Fruit fly (Drosophila melanogaster) whole organism, embryonic: ENCODE results near the gene CG12581.

Experiments used
- Ada2b ChIP-seq: fragments of 200-800 bp; sonication (Bioruptor generic); IDR thresholded peaks from 2 replicates; pipeline ENCODE4 v1.3.6; 2022; ENCODE audit warnings: missing biosample characterization, missing genetic modification characterization
- Adf1 ChIP-seq: fragments of 200-800 bp; sonication (Bioruptor generic); IDR thresholded peaks from 2 replicates; pipeline ENCODE4 v1.3.6; 2022; ENCODE audit warnings: missing biosample characterization, missing genetic modification characterization
- Awh ChIP-seq: fragments of 200-800 bp; sonication (Bioruptor generic); IDR thresholded peaks from 2 replicates; pipeline ENCODE4, ENCODE4 v1.3.6; 2022; ENCODE audit warnings: missing biosample characterization, missing genetic modification characterization
- Bdp1 ChIP-seq: fragments of 200-800 bp; sonication (Bioruptor generic); optimal IDR thresholded peaks from 3 replicates; lab custom pipeline; 2016; ENCODE audit warnings: missing biosample characterization, missing genetic modification characterization
- CG10209 ChIP-seq: fragments of 200-800 bp; sonication (Bioruptor generic); optimal IDR thresholded peaks from 3 replicates; lab custom pipeline; 2017; ENCODE audit warnings: missing biosample characterization, mild to moderate bottlenecking, missing genetic modification characterization, missing genetic modification reagents
- CG11723 ChIP-seq: fragments of 200-800 bp; sonication (Bioruptor generic); optimal IDR thresholded peaks from 2 replicates; lab custom pipeline; 2017; ENCODE audit warnings: missing biosample characterization, mild to moderate bottlenecking, missing genetic modification characterization
- CG1233 ChIP-seq: fragments of 200-800 bp; sonication (Bioruptor generic); optimal IDR thresholded peaks from 4 replicates; lab custom pipeline; 2018; ENCODE audit warnings: missing biosample characterization, mild to moderate bottlenecking, missing genetic modification characterization
- CG13123 ChIP-seq: fragments of 200-800 bp; sonication (Bioruptor generic); optimal IDR thresholded peaks from 2 replicates; lab custom pipeline; 2016; ENCODE audit warnings: missing biosample characterization, missing genetic modification characterization
- CG14667 ChIP-seq: fragments of 200-800 bp; sonication (Bioruptor generic); IDR thresholded peaks from 2 replicates; pipeline ENCODE4 v1.3.6; 2022; ENCODE audit warnings: missing biosample characterization, missing genetic modification characterization
- CG1647 ChIP-seq: fragments of 200-800 bp; sonication (Bioruptor generic); optimal IDR thresholded peaks from 3 replicates; lab custom pipeline; 2016; ENCODE audit warnings: missing biosample characterization, missing genetic modification characterization
- CG17186 ChIP-seq: fragments of 200-800 bp; sonication (Bioruptor generic); optimal IDR thresholded peaks from 3 replicates; lab custom pipeline; 2017; ENCODE audit warnings: missing biosample characterization, missing genetic modification reagents, missing genetic modification characterization
- CG17912 ChIP-seq: fragments of 200-800 bp; sonication (Bioruptor generic); optimal IDR thresholded peaks from 2 replicates; lab custom pipeline; 2018; ENCODE audit warnings: missing biosample characterization, mild to moderate bottlenecking, missing genetic modification characterization
- CG18011 ChIP-seq: fragments of 200-800 bp; sonication (Bioruptor generic); optimal IDR thresholded peaks from 2 replicates; lab custom pipeline; 2017; ENCODE audit warnings: missing biosample characterization, missing genetic modification characterization, mild to moderate bottlenecking, moderate library complexity, missing genotype
- CG18764 ChIP-seq: fragments of 200-800 bp; sonication (Bioruptor generic); optimal IDR thresholded peaks from 3 replicates; lab custom pipeline; 2016; ENCODE audit warnings: missing biosample characterization, missing genetic modification characterization
- CG30403 ChIP-seq: fragments of 200-800 bp; sonication (Bioruptor generic); optimal IDR thresholded peaks from 3 replicates; lab custom pipeline; 2016; ENCODE audit warnings: missing biosample characterization, missing genetic modification characterization
- CG32767 ChIP-seq: fragments of 200-800 bp; sonication (Bioruptor generic); IDR thresholded peaks from 2 replicates; pipeline ENCODE4 v1.3.6; 2022; ENCODE audit warnings: missing biosample characterization, missing genetic modification characterization
- CG34422 ChIP-seq: fragments of 200-800 bp; sonication (Bioruptor generic); IDR thresholded peaks from 3 replicates; pipeline ENCODE4 v1.3.6; 2022; ENCODE audit warnings: missing biosample characterization, missing genetic modification characterization
- CG42726 ChIP-seq: fragments of 200-800 bp; sonication (Bioruptor generic); IDR thresholded peaks from 2 replicates; pipeline ENCODE4 v1.3.6; 2022; ENCODE audit warnings: missing biosample characterization, missing genetic modification characterization; ENCODE audit not compliant: partially characterized antibody
- CG4282 ChIP-seq: fragments of 200-800 bp; sonication (Bioruptor generic); optimal IDR thresholded peaks from 2 replicates; lab custom pipeline; 2016; ENCODE audit warnings: missing biosample characterization, missing genetic modification characterization
- CG6254 ChIP-seq: fragments of 200-800 bp; sonication (Bioruptor generic); optimal IDR thresholded peaks from 3 replicates; lab custom pipeline; 2017; ENCODE audit warnings: mild to moderate bottlenecking, missing biosample characterization, missing genetic modification reagents, missing genetic modification characterization
- CG9215 ChIP-seq: fragments of 200-800 bp; sonication (Bioruptor generic); IDR thresholded peaks from 2 replicates; pipeline ENCODE4 v1.3.6; 2022; ENCODE audit warnings: missing biosample characterization, missing genetic modification characterization
- CG9437 ChIP-seq: fragments of 200-800 bp; sonication (Bioruptor generic); optimal IDR thresholded peaks from 2 replicates; lab custom pipeline; 2018; ENCODE audit warnings: missing biosample characterization, mild to moderate bottlenecking, missing genetic modification characterization
- D19B ChIP-seq: fragments of 200-800 bp; sonication (Bioruptor generic); optimal IDR thresholded peaks from 2 replicates; lab custom pipeline; 2017; ENCODE audit warnings: missing biosample characterization, mild to moderate bottlenecking, missing genetic modification characterization
- Dbx ChIP-seq: fragments of 200-800 bp; sonication (Bioruptor generic); IDR thresholded peaks from 3 replicates; pipeline ENCODE4 v1.3.6; 2022; ENCODE audit warnings: missing biosample characterization, missing genetic modification characterization
- Doc3 ChIP-seq: fragments of 200-800 bp; sonication (Bioruptor generic); IDR thresholded peaks from 3 replicates; pipeline ENCODE4 v1.3.6; 2022; ENCODE audit warnings: missing biosample characterization, missing genetic modification characterization; ENCODE audit not compliant: partially characterized antibody
- Dp ChIP-seq: fragments of 200-800 bp; sonication (Bioruptor generic); optimal IDR thresholded peaks from 2 replicates; lab custom pipeline; 2018; ENCODE audit warnings: missing biosample characterization, mild to moderate bottlenecking, missing genetic modification characterization, moderate library complexity
- Ets97D ChIP-seq: fragments of 200-800 bp; sonication (Bioruptor generic); optimal IDR thresholded peaks from 3 replicates; lab custom pipeline; 2016; ENCODE audit warnings: missing biosample characterization, missing genetic modification characterization
- Gsc ChIP-seq: fragments of 200-800 bp; sonication (Bioruptor generic); IDR thresholded peaks from 2 replicates; pipeline ENCODE4 v1.3.6; 2022; ENCODE audit warnings: missing biosample characterization, missing genetic modification characterization
- HLHmδ ChIP-seq: fragments of 200-800 bp; sonication (Bioruptor generic); optimal IDR thresholded peaks from 2 replicates; lab custom pipeline; 2018; ENCODE audit warnings: missing biosample characterization, mild to moderate bottlenecking, missing genetic modification characterization, moderate library complexity
- HmgD ChIP-seq: fragments of 200-800 bp; sonication (Bioruptor generic); optimal IDR thresholded peaks from 3 replicates; lab custom pipeline; 2016; ENCODE audit warnings: missing biosample characterization, missing genetic modification characterization
- Max ChIP-seq: fragments of 200-800 bp; sonication (Bioruptor generic); optimal IDR thresholded peaks from 2 replicates; lab custom pipeline; 2016; ENCODE audit warnings: missing biosample characterization, mild to moderate bottlenecking, missing genetic modification characterization
- NFAT ChIP-seq: fragments of 200-800 bp; sonication (Bioruptor generic); IDR thresholded peaks from 2 replicates; pipeline ENCODE4 v1.3.6; 2022; ENCODE audit warnings: missing biosample characterization, missing genetic modification characterization
- Nf-YB ChIP-seq: fragments of 200-800 bp; sonication (Bioruptor generic); optimal IDR thresholded peaks from 3 replicates; lab custom pipeline; 2019; ENCODE audit warnings: missing biosample characterization, mild to moderate bottlenecking, missing genetic modification characterization, moderate library complexity
- Poxn ChIP-seq: fragments of 200-800 bp; sonication (Bioruptor generic); IDR thresholded peaks from 2 replicates; pipeline ENCODE4 v1.3.6; 2022; ENCODE audit warnings: missing biosample characterization, missing genetic modification characterization
- Rx ChIP-seq: fragments of 200-800 bp; sonication (Bioruptor generic); IDR thresholded peaks from 2 replicates; pipeline ENCODE4 v1.3.6; 2022; ENCODE audit warnings: missing biosample characterization, missing genetic modification characterization
- ab ChIP-seq: fragments of 200-800 bp; sonication (Bioruptor generic); optimal IDR thresholded peaks from 2 replicates; lab custom pipeline; 2016; ENCODE audit warnings: missing biosample characterization, missing genetic modification characterization
- ato ChIP-seq: fragments of 200-800 bp; sonication (Bioruptor generic); IDR thresholded peaks from 2 replicates; pipeline ENCODE4 v1.3.6; 2022; ENCODE audit warnings: missing biosample characterization, missing genetic modification characterization; ENCODE audit not compliant: partially characterized antibody
- btn ChIP-seq: fragments of 200-800 bp; sonication (Bioruptor generic); optimal IDR thresholded peaks from 2 replicates; lab custom pipeline; 2016; ENCODE audit warnings: missing biosample characterization, missing genetic modification characterization
- caup ChIP-seq: fragments of 200-800 bp; sonication (Bioruptor generic); optimal IDR thresholded peaks from 3 replicates; lab custom pipeline; 2017; ENCODE audit warnings: missing biosample characterization, mild to moderate bottlenecking, missing genetic modification characterization, moderate library complexity; ENCODE audit not compliant: severe bottlenecking
- crp ChIP-seq, 2 experiments: fragments of 200-800 bp; sonication (Bioruptor generic); optimal IDR thresholded peaks; 2 replicates in 1 of 2; 3 replicates in 1 of 2; lab custom pipeline; 2017; ENCODE audit warnings: missing biosample characterization in 2 of 2, missing genetic modification characterization in 2 of 2, mild to moderate bottlenecking in 1 of 2, moderate library complexity in 1 of 2
- cwo ChIP-seq: fragments of 200-800 bp; sonication (Bioruptor generic); optimal IDR thresholded peaks from 3 replicates; lab custom pipeline; 2017; ENCODE audit warnings: missing biosample characterization, missing genetic modification characterization, mild to moderate bottlenecking, moderate library complexity, missing genetic modification reagents
- dati ChIP-seq: fragments of 200-800 bp; sonication (Bioruptor generic); IDR thresholded peaks from 2 replicates; pipeline ENCODE4 v1.3.6; 2022; ENCODE audit warnings: missing biosample characterization, missing genetic modification characterization
- grau ChIP-seq: fragments of 200-800 bp; optimal IDR thresholded peaks from 3 replicates; lab custom pipeline; 2019; ENCODE audit warnings: missing biosample characterization, mild to moderate bottlenecking, missing genetic modification characterization, moderate library complexity
- her ChIP-seq: fragments of 200-800 bp; sonication (Bioruptor generic); optimal IDR thresholded peaks from 2 replicates; lab custom pipeline; 2016; ENCODE audit warnings: missing biosample characterization, missing genetic modification characterization
- inv ChIP-seq: fragments of 200-800 bp; sonication (Bioruptor generic); IDR thresholded peaks from 2 replicates; pipeline ENCODE4 v1.3.6; 2022; ENCODE audit warnings: missing biosample characterization, missing genetic modification characterization; ENCODE audit not compliant: partially characterized antibody
- lilli ChIP-seq: fragments of 200-800 bp; sonication (Bioruptor generic); optimal IDR thresholded peaks from 3 replicates; lab custom pipeline; 2016; ENCODE audit warnings: missing biosample characterization, missing genetic modification characterization
- lmd ChIP-seq: fragments of 200-800 bp; sonication (Bioruptor generic); IDR thresholded peaks from 2 replicates; pipeline ENCODE4 v1.3.6; 2022; ENCODE audit warnings: missing biosample characterization, missing genetic modification characterization
- sd ChIP-seq: fragments of 200-800 bp; sonication (Bioruptor generic); optimal IDR thresholded peaks from 3 replicates; lab custom pipeline; 2018; ENCODE audit warnings: missing biosample characterization, mild to moderate bottlenecking, missing genetic modification characterization, moderate library complexity
- seq ChIP-seq: fragments of 200-800 bp; sonication (Bioruptor generic); IDR thresholded peaks from 2 replicates; pipeline ENCODE4 v1.3.6; 2022; ENCODE audit warnings: missing biosample characterization, missing genetic modification characterization

Gene CG12581

dm6 chr3R:4215264-4215993 is 41.0 kb downstream of the CG12581 start, which contains the start of gene CG14636 (continued):
- TF ChIP-seq crp (GFP tag; optimal IDR thresholded peaks at IDR 0.05; lab: Kevin White, UChicago) (no peak), CG13123 (GFP tag; lab: Kevin White, UChicago) (no peak), CG32767 (0 out of 2 replicates have a peak, but pooled peaks have one; percentile 18), ab (GFP tag; lab: Kevin White, UChicago) (no peak), Dp (no peak), CG17912 (peak; percentile 21), CG4282 (peak; percentile 68), CG11723 (GFP tag; lab: Kevin White, UChicago) (peak; percentile 46), Doc3 (GFP tag; lab: Robert Waterston, UW) (no peak), dati (GFP tag; lab: Robert Waterston, UW) (no peak), CG42726 (GFP tag; lab: Robert Waterston, UW) (no peak), her (GFP tag; lab: Kevin White, UChicago) (peak; percentile 80), Bdp1 (GFP tag; lab: Kevin White, UChicago) (peak; percentile 36), Gsc (peak; percentile 12; the same call in 1 of the 2 replicates), CG1233 (peak; percentile 48), HmgD (GFP tag; lab: Kevin White, UChicago) (no peak), D19B (peak; percentile 19), btn (peak; percentile 36), CG9215 (GFP tag; lab: Robert Waterston, UW) (peak; percentile 71), Rx (GFP tag; lab: Robert Waterston, UW) (peak; percentile 60), CG9437 (GFP tag; lab: Kevin White, UChicago) (peak; percentile 31), Nf-YB (no peak), CG14667 (GFP tag; lab: Robert Waterston, UW) (peak; percentile 70), CG18764 (GFP tag; lab: Kevin White, UChicago) (no peak), HLHmδ (GFP tag; lab: Kevin White, UChicago) (no peak), CG18011 (peak; percentile 48), lilli (GFP tag; lab: Kevin White, UChicago) (peak; percentile 76), CG6254 (GFP tag; lab: Kevin White, UChicago) (no peak), grau (peak; percentile 75), CG1647 (GFP tag; lab: Kevin White, UChicago) (peak; percentile 33), ato (GFP tag; lab: Robert Waterston, UW) (peak; percentile 30; the same call in 1 of the 2 replicates), NFAT (GFP tag; lab: Robert Waterston, UW) (peak; percentile 67), CG34422 (GFP tag; lab: Robert Waterston, UW) (peak; percentile 80), CG17186 (GFP tag; lab: Kevin White, UChicago) (no peak), lmd (GFP tag; lab: Robert Waterston, UW) (peak; percentile 84), cwo (GFP tag; lab: Kevin White, UChicago) (peak; percentile 69), sd (tag; lab: Kevin White, UChicago) (peak; percentile 8), Awh (GFP tag; lab: Robert Waterston, UW) (peak; percentile 68), CG10209 (peak; percentile 67), Dbx (GFP tag; lab: Robert Waterston, UW) (peak; percentile 60; the same call in 1 of the 3 replicates), seq (GFP tag; lab: Robert Waterston, UW) (peak; percentile 78; the same call in 1 of the 2 replicates), Ets97D (GFP tag; lab: Kevin White, UChicago) (peak; percentile 14), Adf1 (GFP tag; lab: Robert Waterston, UW) (peak; percentile 85), Poxn (GFP tag; lab: Robert Waterston, UW) (0 out of 2 replicates have a peak, but pooled peaks have one; percentile 16), CG30403 (GFP tag; lab: Kevin White, UChicago) (peak; percentile 60), inv (GFP tag; lab: Robert Waterston, UW) (no peak; the same call in 1 of the 2 replicates), caup (peak; percentile 67), Max (GFP tag; lab: Kevin White, UChicago) (peak; percentile 56), Ada2b (GFP tag; lab: Robert Waterston, UW) (peak; percentile 77)
